Worm (Caenorhabditis elegans): Measurements from ENCODE around the gene jamp-1.

The jamp-1 gene

DNA sequence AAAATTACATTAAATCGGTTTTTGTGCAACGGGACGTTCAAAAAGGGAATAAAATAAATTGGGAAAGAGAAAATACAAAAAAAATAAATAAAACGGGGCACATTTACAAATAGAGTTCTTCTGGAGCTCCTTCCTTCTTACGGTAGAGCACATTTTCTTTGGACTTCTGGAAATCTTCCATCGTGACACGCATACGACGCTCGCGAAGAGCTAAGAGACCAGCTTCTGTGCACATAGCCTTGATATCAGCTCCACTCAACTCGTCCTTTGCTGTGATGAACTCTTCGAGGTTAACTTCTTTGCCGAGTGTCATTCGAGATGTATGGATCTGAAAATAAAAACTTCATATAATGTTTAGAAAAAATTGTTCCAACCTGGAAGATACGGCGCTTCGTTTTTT lies 35.0 kb downstream of the jamp-1 start:
- TF ChIP-seq ceh-82 (tag; optimal IDR thresholded peaks at IDR 0.05): no peak
- no peak for TF ChIP-seq blmp-1 (tag; optimal IDR thresholded peaks at IDR 0.05; ENCODE audit: insufficient read depth)
- TF ChIP-seq F13H6.1 (tag; optimal IDR thresholded peaks at IDR 0.05): no peak
- no peak for TF ChIP-seq nhr-25 (tag; optimal IDR thresholded peaks at IDR 0.05)
- TF ChIP-seq mdl-1 (tag; optimal IDR thresholded peaks at IDR 0.05): no peak
- TF ChIP-seq R02D3.7 (tag; optimal IDR thresholded peaks at IDR 0.05): no peak
- no peak for TF ChIP-seq fos-1 (tag; optimal IDR thresholded peaks at IDR 0.05)
- TF ChIP-seq nhr-12 (tag; optimal IDR thresholded peaks at IDR 0.05): no peak

ce11 chrV:6015546-6016089 lies 35.4 kb downstream of the jamp-1 start:
- TF ChIP-seq snpc-4 (tag; optimal IDR thresholded peaks at IDR 0.05) (no peak), Y55F3AM.14 (GFP tag; optimal IDR thresholded peaks at IDR 0.05) (no peak), nhr-77 (tag; optimal IDR thresholded peaks at IDR 0.05) (no peak), dmd-4 (tag; optimal IDR thresholded peaks at IDR 0.05) (no peak), zag-1 (tag; optimal IDR thresholded peaks at IDR 0.05) (no peak), ZK546.5 (tag; optimal IDR thresholded peaks at IDR 0.05) (no peak)

- TF ChIP-seq nhr-237 (tag; optimal IDR thresholded peaks at IDR 0.05) (no peak), ZK546.5 (tag; optimal IDR thresholded peaks at IDR 0.05) (no peak), sma-3 (GFP tag; optimal IDR thresholded peaks at IDR 0.05) (peak; percentile 11)
Measured at ce11 chrV:6012401-6012800, 38.7 kb downstream of the jamp-1 start.

DNA sequence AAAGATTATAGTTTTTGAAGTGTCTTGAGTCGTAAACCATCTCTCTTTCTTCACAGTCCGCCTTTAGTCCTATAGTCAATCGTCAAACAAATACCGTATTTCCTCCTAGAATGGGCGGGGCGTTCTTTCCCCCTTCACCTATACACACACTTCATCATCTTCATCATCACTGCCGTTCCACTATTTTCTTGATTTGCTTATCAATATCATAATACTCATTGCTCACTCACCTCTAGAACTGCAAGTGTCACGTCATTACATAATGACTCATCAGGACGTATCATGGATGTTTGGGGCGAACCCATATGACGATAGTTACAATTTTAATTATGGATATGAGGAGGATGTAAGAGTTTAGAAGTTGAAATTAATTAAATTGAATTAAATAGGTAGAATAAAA lies 40.4 kb downstream of the jamp-1 start:
- no peak for TF ChIP-seq ceh-16 (tag; optimal IDR thresholded peaks at IDR 0.05)
- no peak for TF ChIP-seq sem-4 (tag; optimal IDR thresholded peaks at IDR 0.05)
- TF ChIP-seq egl-27 (tag; optimal IDR thresholded peaks at IDR 0.05): no peak
- TF ChIP-seq mdl-1 (tag; optimal IDR thresholded peaks at IDR 0.05): no peak

DNA sequence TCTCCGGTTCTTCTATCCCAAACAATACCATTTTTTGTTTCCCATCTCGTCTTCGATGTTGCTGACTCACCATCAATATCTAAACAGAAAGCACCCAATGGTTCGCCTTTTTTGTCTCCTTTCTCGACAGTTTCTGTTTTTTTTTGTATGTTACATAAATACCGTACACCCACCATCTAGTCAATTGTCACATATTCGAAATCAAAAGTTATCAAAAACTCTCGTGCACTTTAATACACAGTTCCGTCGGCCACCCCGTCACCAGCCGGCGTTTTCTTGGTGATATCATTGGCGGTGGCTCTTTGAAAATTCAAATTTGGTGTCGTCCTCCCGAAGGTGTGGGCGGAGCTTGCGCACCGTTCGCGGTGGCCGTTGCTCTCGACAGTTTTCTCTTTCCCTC lies 43.1 kb downstream of the jamp-1 start:
- TF ChIP-seq snpc-4 (tag; optimal IDR thresholded peaks at IDR 0.05) (no peak), sem-4 (tag; optimal IDR thresholded peaks at IDR 0.05) (no peak), mbf-1 (tag; optimal IDR thresholded peaks at IDR 0.05) (no peak), sma-3 (GFP tag; optimal IDR thresholded peaks at IDR 0.05) (no peak), peb-1 (tag; optimal IDR thresholded peaks at IDR 0.05) (no peak), lin-11 (tag; optimal IDR thresholded peaks at IDR 0.05) (no peak), nhr-23 (tag; optimal IDR thresholded peaks at IDR 0.05) (no peak)

ce11 chrV:6003301-6003700 lies 47.8 kb downstream of the jamp-1 start, which contains the start of gene fos-1:
Gene fos-1 (plus strand): TSS chrV:6003601.
- no peak for TF ChIP-seq lin-11 (tag; optimal IDR thresholded peaks at IDR 0.05)

DNA sequence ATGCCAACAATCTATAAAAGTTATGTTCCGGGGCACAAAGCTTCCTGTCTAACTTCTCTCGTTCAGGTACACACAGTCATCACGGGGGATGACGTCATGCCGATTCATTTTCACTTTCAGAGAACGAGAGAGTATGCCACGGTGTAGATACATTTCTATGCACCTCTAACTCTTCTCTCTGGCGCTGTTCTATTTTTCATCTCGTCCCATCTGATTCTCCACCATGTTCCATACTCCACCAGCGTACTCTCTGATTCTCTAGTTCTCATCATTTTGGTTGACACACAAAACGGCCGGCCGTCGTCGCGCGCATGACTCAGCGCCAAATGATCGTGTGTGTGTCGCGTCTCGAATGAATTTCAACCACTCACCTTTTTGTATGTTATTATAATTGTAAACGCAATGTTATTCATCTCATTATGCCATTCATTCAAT lies 50.7 kb downstream of the jamp-1 start:
- TF ChIP-seq nhr-12 (tag; optimal IDR thresholded peaks at IDR 0.05) (peak; percentile 10), nhr-25 (tag; optimal IDR thresholded peaks at IDR 0.05) (peak; percentile 95), fos-1 (tag; optimal IDR thresholded peaks at IDR 0.05) (no peak), lin-39 (tag; optimal IDR thresholded peaks at IDR 0.05) (no peak), nhr-21 (tag; optimal IDR thresholded peaks at IDR 0.05) (peak; percentile 96), nhr-6 (tag; optimal IDR thresholded peaks at IDR 0.05) (peak; percentile 97), nhr-11 (tag; optimal IDR thresholded peaks at IDR 0.05) (peak; percentile 9), mdl-1 (tag; optimal IDR thresholded peaks at IDR 0.05) (peak; percentile 83 to 87), ztf-1 (GFP tag; conservative IDR thresholded peaks at IDR 0.05) (no peak), peb-1 (tag; optimal IDR thresholded peaks at IDR 0.05) (peak; percentile 32), nhr-10 (tag; optimal IDR thresholded peaks at IDR 0.05) (peak; percentile 61), lsy-2 (tag; optimal IDR thresholded peaks at IDR 0.05) (peak; percentile 73 to 91), ztf-11 (tag; optimal IDR thresholded peaks at IDR 0.05) (no peak), aly-2 (tag; optimal IDR thresholded peaks at IDR 0.05) (no peak), Y55F3AM.14 (GFP tag; optimal IDR thresholded peaks at IDR 0.05) (peak; percentile 92), sem-4 (tag; optimal IDR thresholded peaks at IDR 0.05) (peak; percentile 82), F13H6.1 (tag; optimal IDR thresholded peaks at IDR 0.05) (peak; percentile 97), sma-3 (GFP tag; optimal IDR thresholded peaks at IDR 0.05) (peak; percentile 97), nhr-129 (tag; optimal IDR thresholded peaks at IDR 0.05) (peak; percentile 96), egl-27 (tag; optimal IDR thresholded peaks at IDR 0.05) (peak; percentile 95), lin-13 (GFP tag; optimal IDR thresholded peaks at IDR 0.05) (peak; percentile 67), mab-5 (tag; optimal IDR thresholded peaks at IDR 0.05) (no peak), unc-55 (GFP tag; optimal IDR thresholded peaks at IDR 0.05) (peak; percentile 90), ceh-82 (tag; optimal IDR thresholded peaks at IDR 0.05) (peak; percentile 7), alr-1 (tag; optimal IDR thresholded peaks at IDR 0.05) (peak; percentile 55), zag-1 (tag; optimal IDR thresholded peaks at IDR 0.05) (no peak), snpc-4 (tag; optimal IDR thresholded peaks at IDR 0.05) (peak; percentile 62), blmp-1 (tag; optimal IDR thresholded peaks at IDR 0.05; ENCODE audit: insufficient read depth) (peak; percentile 100), elt-3 (tag; optimal IDR thresholded peaks at IDR 0.05) (no peak), lin-11 (tag; optimal IDR thresholded peaks at IDR 0.05) (peak; percentile 67), gmeb-1 (tag; optimal IDR thresholded peaks at IDR 0.05) (peak; percentile 72)
